Fruit fly (Drosophila melanogaster): ENCODE results near the gene CG6059.

- TF ChIP-seq sna (GFP tag; IDR thresholded peaks at IDR 0.05; ENCODE audit: partially characterized antibody) (no peak), Hsf (GFP tag; optimal IDR thresholded peaks at IDR 0.05) (no peak), Blimp-1 (GFP tag; optimal IDR thresholded peaks at IDR 0.05) (no peak)
Measured at dm6 chr3R:27171153-27171552, 46.7 kb upstream of the CG6059 start.
